Worm (Caenorhabditis elegans) whole organism, late embryonic: ENCODE data around the gene nsph-3.2.

Experiments used
- C38D4.7 ChIP-seq: fragments of 200-800 bp; sonication (Bioruptor generic); optimal IDR thresholded peaks from 2 replicates; lab custom pipeline; 2018; ENCODE audit warnings: mild to moderate bottlenecking, missing genetic modification characterization, moderate library complexity, missing compliant biosample characterization
- Y22D7AL.16 ChIP-seq: sonication (generic microtip); optimal IDR thresholded peaks from 2 replicates; lab custom pipeline; 2016; ENCODE audit warnings: missing genetic modification characterization, missing compliant biosample characterization
- ama-1 ChIP-seq: fragments of 150-350 bp; optimal IDR thresholded peaks from 2 replicates; lab custom pipeline; 2014
- ceh-19 ChIP-seq: fragments of 200-800 bp; sonication (Bioruptor generic); optimal IDR thresholded peaks from 2 replicates; lab custom pipeline; 2018; ENCODE audit warnings: mild to moderate bottlenecking, missing genetic modification characterization, missing compliant biosample characterization
- ceh-22 ChIP-seq: sonication (generic microtip); optimal IDR thresholded peaks from 2 replicates; lab custom pipeline; 2017; ENCODE audit warnings: missing biosample characterization, missing genetic modification characterization
- ceh-24 ChIP-seq: sonication (generic microtip); optimal IDR thresholded peaks from 2 replicates; lab custom pipeline; 2016; ENCODE audit warnings: mild to moderate bottlenecking, missing genetic modification characterization, missing compliant biosample characterization
- ceh-31 ChIP-seq: sonication (generic microtip); optimal IDR thresholded peaks from 2 replicates; lab custom pipeline; 2016; ENCODE audit warnings: missing genetic modification characterization, missing compliant biosample characterization
- ceh-45 ChIP-seq: fragments of 200-800 bp; sonication (Bioruptor generic); IDR thresholded peaks from 2 replicates; pipeline ENCODE4 v1.3.6; 2022; ENCODE audit warnings: missing genetic modification reagents, missing genetic modification characterization, missing compliant biosample characterization
- ceh-48 ChIP-seq: sonication (generic microtip); optimal IDR thresholded peaks from 2 replicates; lab custom pipeline; 2016; ENCODE audit warnings: missing genetic modification characterization, inconsistent platforms, missing compliant biosample characterization
- ceh-9 ChIP-seq: sonication (generic microtip); optimal IDR thresholded peaks from 2 replicates; lab custom pipeline; 2016; ENCODE audit warnings: mild to moderate bottlenecking, missing genetic modification characterization, inconsistent platforms, missing compliant biosample characterization
- che-1 ChIP-seq: sonication (generic microtip); optimal IDR thresholded peaks from 2 replicates; lab custom pipeline; 2016; ENCODE audit warnings: mild to moderate bottlenecking, missing genetic modification characterization, missing compliant biosample characterization
- dve-1 ChIP-seq: sonication (generic microtip); optimal IDR thresholded peaks from 2 replicates; lab custom pipeline; 2017; ENCODE audit warnings: antibody characterized with exemption, mild to moderate bottlenecking, missing genetic modification characterization, missing compliant biosample characterization
- elt-2 ChIP-seq: sonication (generic microtip); optimal IDR thresholded peaks from 2 replicates; lab custom pipeline; 2016; ENCODE audit warnings: missing genetic modification reagents, missing genetic modification characterization, missing compliant biosample characterization
- elt-4 ChIP-seq: sonication (generic microtip); optimal IDR thresholded peaks from 2 replicates; lab custom pipeline; 2016; ENCODE audit warnings: missing genetic modification characterization, missing compliant biosample characterization
- ets-4 ChIP-seq: sonication (generic microtip); optimal IDR thresholded peaks from 2 replicates; lab custom pipeline; 2016; ENCODE audit warnings: missing genetic modification characterization, missing compliant biosample characterization
- eyg-1 ChIP-seq: sonication (generic microtip); optimal IDR thresholded peaks from 2 replicates; lab custom pipeline; 2016; ENCODE audit warnings: missing genotype, missing genetic modification characterization, missing compliant biosample characterization
- gmeb-2 ChIP-seq: sonication (generic microtip); optimal IDR thresholded peaks from 2 replicates; lab custom pipeline; 2016; ENCODE audit warnings: missing genetic modification characterization, inconsistent platforms, missing compliant biosample characterization
- hlh-13 ChIP-seq: fragments of 200-800 bp; sonication (Bioruptor generic); optimal IDR thresholded peaks from 2 replicates; lab custom pipeline; 2018; ENCODE audit warnings: mild to moderate bottlenecking, missing genetic modification characterization, missing compliant biosample characterization
- hlh-6 ChIP-seq: sonication (generic microtip); optimal IDR thresholded peaks from 2 replicates; lab custom pipeline; 2016; ENCODE audit warnings: missing genotype, missing genetic modification characterization, missing compliant biosample characterization
- hlh-8 ChIP-seq: sonication (generic microtip); optimal IDR thresholded peaks from 2 replicates; lab custom pipeline; 2016; ENCODE audit warnings: missing genotype, missing genetic modification characterization, missing compliant biosample characterization
- lin-11 ChIP-seq: fragments of 200-800 bp; sonication (Bioruptor generic); optimal IDR thresholded peaks from 2 replicates; lab custom pipeline; 2018; ENCODE audit warnings: mild to moderate bottlenecking, missing genetic modification characterization, missing compliant biosample characterization
- madf-2 ChIP-seq: sonication (generic microtip); optimal IDR thresholded peaks from 2 replicates; lab custom pipeline; 2017; ENCODE audit warnings: missing genetic modification characterization, missing compliant biosample characterization
- nfya-1 ChIP-seq: sonication (generic microtip); optimal IDR thresholded peaks from 2 replicates; lab custom pipeline; 2017; ENCODE audit warnings: missing genetic modification characterization, mild to moderate bottlenecking, missing compliant biosample characterization, antibody characterized with exemption, moderate library complexity
- nhr-232 ChIP-seq: sonication (generic microtip); optimal IDR thresholded peaks from 2 replicates; lab custom pipeline; 2016; ENCODE audit warnings: missing genetic modification characterization, missing compliant biosample characterization
- npax-4 ChIP-seq: sonication (generic microtip); optimal IDR thresholded peaks from 2 replicates; lab custom pipeline; 2016; ENCODE audit warnings: missing genetic modification characterization, missing compliant biosample characterization
- odd-2 ChIP-seq: sonication (generic microtip); optimal IDR thresholded peaks from 2 replicates; lab custom pipeline; 2017; ENCODE audit warnings: antibody characterized with exemption, mild to moderate bottlenecking, missing genetic modification characterization, missing compliant biosample characterization
- pha-2 ChIP-seq: sonication (generic microtip); optimal IDR thresholded peaks from 2 replicates; lab custom pipeline; 2017; ENCODE audit warnings: mild to moderate bottlenecking, missing genetic modification characterization, missing compliant biosample characterization
- pha-4 ChIP-seq: fragments of 150-350 bp; optimal IDR thresholded peaks from 2 replicates; lab custom pipeline; 2018; ENCODE audit warnings: missing biosample characterization, missing genetic modification reagents, missing genetic modification characterization
- syd-9 ChIP-seq: sonication (generic microtip); optimal IDR thresholded peaks from 2 replicates; lab custom pipeline; 2016; ENCODE audit warnings: mild to moderate bottlenecking, missing genetic modification characterization, moderate library complexity, missing compliant biosample characterization
- tbx-2 ChIP-seq: sonication (generic microtip); optimal IDR thresholded peaks from 2 replicates; lab custom pipeline; 2016; ENCODE audit warnings: missing genetic modification characterization, missing compliant biosample characterization
- ttx-3 ChIP-seq: sonication (generic microtip); optimal IDR thresholded peaks from 2 replicates; lab custom pipeline; 2016; ENCODE audit warnings: missing genetic modification reagents, missing genetic modification characterization, missing compliant biosample characterization
- unc-3 ChIP-seq, 2 experiments: fragments of 200-800 bp in 1 of 2; sonication (Bioruptor generic) in 1 of 2; sonication (generic microtip) in 1 of 2; conservative IDR thresholded peaks in 1 of 2; optimal IDR thresholded peaks in 1 of 2; 2 replicates each; pipeline versions ENCODE4 v1.3.6 to Lab custom; 2016 to 2022; ENCODE audit warnings: missing compliant biosample characterization in 2 of 2, missing genetic modification characterization in 2 of 2, missing genetic modification reagents in 1 of 2
- unc-55 ChIP-seq: sonication (generic microtip); optimal IDR thresholded peaks from 2 replicates; lab custom pipeline; 2017; ENCODE audit warnings: missing biosample characterization, missing genetic modification reagents, missing genetic modification characterization
- unc-86 ChIP-seq: sonication (generic microtip); optimal IDR thresholded peaks from 2 replicates; lab custom pipeline; 2016; ENCODE audit warnings: missing genetic modification characterization, missing compliant biosample characterization
- zip-5 ChIP-seq: sonication (generic microtip); optimal IDR thresholded peaks from 2 replicates; lab custom pipeline; 2016; ENCODE audit warnings: missing genetic modification characterization, missing compliant biosample characterization
- ztf-16 ChIP-seq: sonication (generic microtip); optimal IDR thresholded peaks from 2 replicates; lab custom pipeline; 2017; ENCODE audit warnings: missing genetic modification characterization, missing compliant biosample characterization

The nsph-3.2 gene

ce11 chrIV:10140143-10140542 lies 27.5 kb downstream of the nsph-3.2 start, which contains the start of gene gst-3:
gst-3 (minus strand) TSS chrIV:10140243.
- TF ChIP-seq elt-2 (tag; lab: Kevin White, UChicago) = no peak
- no peak for TF ChIP-seq syd-9 (tag; lab: Kevin White, UChicago)
- TF ChIP-seq odd-2 (tag; lab: Kevin White, UChicago) = no peak
- TF ChIP-seq ama-1 (lab: Kevin White, UChicago) = no peak
- TF ChIP-seq hlh-6 (tag; lab: Kevin White, UChicago) = no peak
- TF ChIP-seq ceh-9 (tag; lab: Kevin White, UChicago) = no peak
- TF ChIP-seq lin-11 (tag; lab: Kevin White, UChicago) = no peak
- no peak for TF ChIP-seq unc-86 (tag; lab: Kevin White, UChicago)
- no peak for TF ChIP-seq C38D4.7 (GFP tag; lab: Kevin White, UChicago)
- no peak for TF ChIP-seq ets-4 (tag; lab: Kevin White, UChicago)
- no peak for TF ChIP-seq gmeb-2
- TF ChIP-seq zip-5 (tag; lab: Kevin White, UChicago) = no peak
- TF ChIP-seq madf-2 (tag; lab: Kevin White, UChicago) = no peak
- TF ChIP-seq ceh-45 (GFP tag; lab: Robert Waterston, UW) = no peak
- TF ChIP-seq unc-55 = no peak
- TF ChIP-seq ceh-31 (tag; lab: Kevin White, UChicago) = no peak
- TF ChIP-seq, all 69 proteins: peak for 0

- TF ChIP-seq nhr-232 (tag; lab: Kevin White, UChicago) (no peak), ttx-3 (tag; lab: Kevin White, UChicago) (no peak), nfya-1 (tag; lab: Kevin White, UChicago) (no peak), ets-4 (tag; lab: Kevin White, UChicago) (no peak), elt-2 (tag; lab: Kevin White, UChicago) (no peak), hlh-6 (tag; lab: Kevin White, UChicago) (no peak), ztf-16 (tag; lab: Kevin White, UChicago) (no peak), pha-4 (tag; lab: Kevin White, UChicago) (no peak), eyg-1 (tag; lab: Kevin White, UChicago) (no peak), unc-3 (GFP tag; conservative IDR thresholded peaks at IDR 0.05; lab: Robert Waterston, UW) (no peak), unc-3 (tag; optimal IDR thresholded peaks at IDR 0.05; lab: Kevin White, UChicago) (no peak), elt-4 (tag; lab: Kevin White, UChicago) (no peak), ceh-24 (no peak), ceh-19 (GFP tag; lab: Kevin White, UChicago) (no peak), dve-1 (tag; lab: Kevin White, UChicago) (no peak), ceh-48 (tag; lab: Kevin White, UChicago) (no peak), tbx-2 (tag; lab: Kevin White, UChicago) (no peak), ceh-22 (tag; lab: Kevin White, UChicago) (no peak), hlh-8 (no peak), npax-4 (tag; lab: Kevin White, UChicago) (no peak)
- TF ChIP-seq, all 69 proteins: peak for 0
These were observed 29.3 kb downstream of the nsph-3.2 start, which contains the start of the genes gst-2, gst-4 and dhs-12 for ce11 chrIV:10141930-10142505. gst-2 (minus strand) TSS chrIV:10142061. gst-4 (plus strand) TSS chrIV:10142225. dhs-12 (plus strand) TSS chrIV:10142455.

- TF ChIP-seq ztf-16 (tag; lab: Kevin White, UChicago) = no peak
- TF ChIP-seq hlh-13 (GFP tag; lab: Kevin White, UChicago) = no peak
- no peak for TF ChIP-seq zip-5 (tag; lab: Kevin White, UChicago)
- no peak for TF ChIP-seq Y22D7AL.16 (tag; lab: Kevin White, UChicago)
- TF ChIP-seq pha-2 (tag; lab: Kevin White, UChicago) = no peak
- TF ChIP-seq che-1 (tag; lab: Kevin White, UChicago) = no peak
- TF ChIP-seq ttx-3 (tag; lab: Kevin White, UChicago) = no peak
- TF ChIP-seq elt-4 (tag; lab: Kevin White, UChicago) = no peak
These were observed 31.0 kb downstream of the nsph-3.2 start, which contains the start of gene msp-38 for ce11 chrIV:10143640-10144039. msp-38 (minus strand) TSS chrIV:10143740.
